Worm (Caenorhabditis elegans) whole organism, L2 larva: Measurements from ENCODE around the gene Y53G8B.2.

Source experiments
- C34F6.9 ChIP-seq: fragments of 150-350 bp; optimal IDR thresholded peaks from 2 replicates; lab custom pipeline; 2014; ENCODE audit warnings: missing biosample characterization, missing genetic modification characterization
- R02D3.7 ChIP-seq: fragments of 150-350 bp; optimal IDR thresholded peaks from 2 replicates; lab custom pipeline; 2014; ENCODE audit warnings: missing biosample characterization, missing genetic modification characterization
- Y55F3AM.14 ChIP-seq: fragments of 200-800 bp; sonication (Bioruptor generic); optimal IDR thresholded peaks from 2 replicates; lab custom pipeline; 2018; ENCODE audit warnings: mild to moderate bottlenecking, missing genetic modification characterization, missing compliant biosample characterization
- ZK546.5 ChIP-seq: sonication (generic microtip); optimal IDR thresholded peaks from 2 replicates; lab custom pipeline; 2017; ENCODE audit warnings: missing biosample characterization, missing genetic modification characterization
- alr-1 ChIP-seq: fragments of 150-350 bp; optimal IDR thresholded peaks from 2 replicates; lab custom pipeline; 2014; ENCODE audit warnings: missing biosample characterization, missing genetic modification characterization
- aly-2 ChIP-seq: fragments of 150-350 bp; optimal IDR thresholded peaks from 2 replicates; lab custom pipeline; 2014; ENCODE audit warnings: missing biosample characterization, missing genetic modification characterization
- ceh-16 ChIP-seq: fragments of 150-350 bp; optimal IDR thresholded peaks from 2 replicates; lab custom pipeline; 2014; ENCODE audit warnings: missing biosample characterization, missing genetic modification characterization
- ceh-82 ChIP-seq: fragments of 150-350 bp; optimal IDR thresholded peaks from 2 replicates; lab custom pipeline; 2014; ENCODE audit warnings: missing biosample characterization, missing genetic modification characterization
- dmd-4 ChIP-seq: sonication (generic microtip); optimal IDR thresholded peaks from 2 replicates; lab custom pipeline; 2017; ENCODE audit warnings: missing biosample characterization, missing genetic modification characterization
- egl-27 ChIP-seq: sonication (generic microtip); optimal IDR thresholded peaks from 3 replicates; lab custom pipeline; 2017; ENCODE audit warnings: missing biosample characterization, missing genetic modification reagents, missing genetic modification characterization
- elt-1 ChIP-seq: fragments of 150-350 bp; optimal IDR thresholded peaks from 2 replicates; lab custom pipeline; 2014; ENCODE audit warnings: missing biosample characterization, missing genetic modification characterization
- elt-3 ChIP-seq: sonication (generic microtip); optimal IDR thresholded peaks from 2 replicates; lab custom pipeline; 2017; ENCODE audit warnings: missing biosample characterization, missing genetic modification characterization
- fos-1 ChIP-seq: fragments of 150-350 bp; optimal IDR thresholded peaks from 2 replicates; lab custom pipeline; 2014; ENCODE audit warnings: missing biosample characterization, missing genetic modification characterization
- gmeb-1 ChIP-seq: fragments of 150-350 bp; optimal IDR thresholded peaks from 2 replicates; lab custom pipeline; 2014; ENCODE audit warnings: missing biosample characterization, missing genetic modification characterization
- lin-11 ChIP-seq: fragments of 150-350 bp; sonication (generic microtip); optimal IDR thresholded peaks from 2 replicates; lab custom pipeline; 2014; ENCODE audit warnings: missing biosample characterization, missing genetic modification characterization, inconsistent platforms, mixed read lengths
- lin-13 ChIP-seq: fragments of 150-350 bp; optimal IDR thresholded peaks from 2 replicates; lab custom pipeline; 2014; ENCODE audit warnings: missing biosample characterization, missing genetic modification reagents, missing genetic modification characterization
- lin-39 ChIP-seq: fragments of 150-350 bp; optimal IDR thresholded peaks from 2 replicates; lab custom pipeline; 2014; ENCODE audit warnings: missing biosample characterization, missing genetic modification reagents, missing genetic modification characterization
- mab-5 ChIP-seq: fragments of 150-350 bp; optimal IDR thresholded peaks from 2 replicates; lab custom pipeline; 2014; ENCODE audit warnings: missing biosample characterization, missing genetic modification characterization
- mbf-1 ChIP-seq: sonication (generic microtip); optimal IDR thresholded peaks from 2 replicates; lab custom pipeline; 2017; ENCODE audit warnings: missing biosample characterization, missing genetic modification characterization
- nhr-10 ChIP-seq: sonication (generic microtip); optimal IDR thresholded peaks from 2 replicates; lab custom pipeline; 2017; ENCODE audit warnings: missing biosample characterization, missing genetic modification characterization
- nhr-11 ChIP-seq: fragments of 150-350 bp; optimal IDR thresholded peaks from 2 replicates; lab custom pipeline; 2014; ENCODE audit warnings: missing biosample characterization, missing genetic modification characterization
- nhr-21 ChIP-seq: fragments of 150-350 bp; optimal IDR thresholded peaks from 2 replicates; lab custom pipeline; 2014; ENCODE audit warnings: missing biosample characterization, missing genetic modification characterization
- nhr-23 ChIP-seq: fragments of 150-350 bp; optimal IDR thresholded peaks from 2 replicates; lab custom pipeline; 2014; ENCODE audit warnings: missing biosample characterization, missing genetic modification reagents, missing genetic modification characterization
- nhr-6 ChIP-seq: fragments of 150-350 bp; optimal IDR thresholded peaks from 2 replicates; lab custom pipeline; 2014; ENCODE audit warnings: missing biosample characterization, missing genetic modification characterization
- nhr-77 ChIP-seq: fragments of 150-350 bp; optimal IDR thresholded peaks from 2 replicates; lab custom pipeline; 2014; ENCODE audit warnings: missing biosample characterization, missing genetic modification characterization
- peb-1 ChIP-seq: fragments of 150-350 bp; optimal IDR thresholded peaks from 2 replicates; lab custom pipeline; 2014; ENCODE audit warnings: missing biosample characterization, missing genetic modification characterization
- sem-4 ChIP-seq: fragments of 150-350 bp; optimal IDR thresholded peaks from 2 replicates; lab custom pipeline; 2014; ENCODE audit warnings: missing biosample characterization, missing genetic modification reagents, missing genetic modification characterization
- skn-1 ChIP-seq: sonication (generic microtip); optimal IDR thresholded peaks from 2 replicates; lab custom pipeline; 2017; ENCODE audit warnings: missing biosample characterization, missing genetic modification characterization
- sma-3 ChIP-seq: sonication (generic microtip); optimal IDR thresholded peaks from 2 replicates; lab custom pipeline; 2016; ENCODE audit warnings: missing genetic modification reagents, missing genetic modification characterization, missing compliant biosample characterization
- sma-9 ChIP-seq, 2 experiments: fragments of 150-350 bp in 1 of 2; sonication (generic microtip) in 1 of 2; optimal IDR thresholded peaks; 2 replicates each; lab custom pipeline; 2014 to 2016; ENCODE audit warnings: missing genetic modification characterization in 2 of 2, mild to moderate bottlenecking in 1 of 2, missing biosample characterization in 1 of 2, missing compliant biosample characterization in 1 of 2, missing genetic modification reagents in 1 of 2, moderate library complexity in 1 of 2
- snpc-4 ChIP-seq: fragments of 150-350 bp; optimal IDR thresholded peaks from 2 replicates; lab custom pipeline; 2014; ENCODE audit warnings: missing biosample characterization, missing genetic modification characterization
- unc-39 ChIP-seq: fragments of 150-350 bp; optimal IDR thresholded peaks from 2 replicates; lab custom pipeline; 2014; ENCODE audit warnings: missing biosample characterization, missing genetic modification characterization
- unc-55 ChIP-seq: fragments of 150-350 bp; sonication (generic microtip); optimal IDR thresholded peaks from 3 replicates; lab custom pipeline; 2014; ENCODE audit warnings: missing biosample characterization, missing genetic modification reagents, missing genetic modification characterization
- unc-62 ChIP-seq: fragments of 150-350 bp; optimal IDR thresholded peaks from 2 replicates; lab custom pipeline; 2014; ENCODE audit warnings: missing biosample characterization, missing genetic modification reagents, missing genetic modification characterization
- zag-1 ChIP-seq: fragments of 150-350 bp; optimal IDR thresholded peaks from 2 replicates; lab custom pipeline; 2014; ENCODE audit warnings: missing biosample characterization, missing genetic modification characterization
- ztf-1 ChIP-seq: fragments of 200-800 bp; sonication (Bioruptor generic); conservative IDR thresholded peaks from 2 replicates; pipeline ENCODE4 v1.3.6; 2022; ENCODE audit warnings: missing genetic modification characterization, missing compliant biosample characterization
- ztf-11 ChIP-seq: sonication (generic microtip); optimal IDR thresholded peaks from 2 replicates; lab custom pipeline; 2017; ENCODE audit warnings: missing biosample characterization, missing genetic modification characterization
- ztf-4 ChIP-seq: fragments of 150-350 bp; optimal IDR thresholded peaks from 2 replicates; lab custom pipeline; 2014; ENCODE audit warnings: missing biosample characterization, missing genetic modification characterization

The Y53G8B.2 gene

ce11 chrIII:3103905-3104360, at the start of gene Y53G8B.2:
Gene Y53G8B.2 (minus strand): TSS chrIII:3103955.
- TF ChIP-seq ztf-4 (tag; lab: Kevin White, UChicago) = no peak
- no peak for TF ChIP-seq unc-55 (GFP tag; lab: Kevin White, UChicago)
- no peak for TF ChIP-seq alr-1 (tag; lab: Kevin White, UChicago)
- TF ChIP-seq lin-13 (GFP tag; lab: Kevin White, UChicago) = no peak
- no peak for TF ChIP-seq unc-39 (tag; lab: Kevin White, UChicago)
- TF ChIP-seq peb-1 (tag; lab: Kevin White, UChicago) = no peak
- no peak for TF ChIP-seq nhr-77 (tag; lab: Kevin White, UChicago)
- no peak for TF ChIP-seq skn-1 (tag; lab: Kevin White, UChicago)
- TF ChIP-seq mab-5 (tag; lab: Kevin White, UChicago) = no peak
- no peak for TF ChIP-seq aly-2
- TF ChIP-seq nhr-10 (tag; lab: Kevin White, UChicago) = no peak
- TF ChIP-seq Y55F3AM.14 (GFP tag; lab: Kevin White, UChicago) = no peak
- TF ChIP-seq egl-27 (tag; lab: Kevin White, UChicago) = no peak
- no peak for TF ChIP-seq nhr-6 (tag; lab: Kevin White, UChicago)
- TF ChIP-seq, all 48 proteins: peak for 0

- no peak for TF ChIP-seq egl-27 (tag; lab: Kevin White, UChicago)
- TF ChIP-seq ceh-82 = no peak
- TF ChIP-seq nhr-11 (tag; lab: Kevin White, UChicago) = no peak
- no peak for TF ChIP-seq alr-1 (tag; lab: Kevin White, UChicago)
Observed at ce11 chrIII:3152848-3153247, 49.1 kb upstream of the Y53G8B.2 start, which contains the start of gene C44B11.6. Gene C44B11.6 (plus strand): TSS chrIII:3153148.

- TF ChIP-seq sem-4 = no peak
- no peak for TF ChIP-seq snpc-4
- TF ChIP-seq dmd-4 (tag; lab: Kevin White, UChicago) = no peak
- no peak for TF ChIP-seq mbf-1 (tag; lab: Kevin White, UChicago)
- no peak for TF ChIP-seq fos-1 (tag; lab: Kevin White, UChicago)
- no peak for TF ChIP-seq egl-27 (tag; lab: Kevin White, UChicago)
- TF ChIP-seq sma-3 (GFP tag; lab: Kevin White, UChicago) = no peak
- no peak for TF ChIP-seq lin-11 (tag; lab: Kevin White, UChicago)
- TF ChIP-seq elt-3 (tag; lab: Kevin White, UChicago) = no peak
- no peak for TF ChIP-seq elt-1 (tag; lab: Kevin White, UChicago)
- TF ChIP-seq ceh-82 = no peak
- TF ChIP-seq C34F6.9 = no peak
- no peak for TF ChIP-seq lin-39 (tag; lab: Kevin White, UChicago)
- TF ChIP-seq unc-55 (GFP tag; lab: Kevin White, UChicago) = no peak
- TF ChIP-seq skn-1 (tag; lab: Kevin White, UChicago) = no peak
Observed at ce11 chrIII:3143657-3144056, 39.9 kb upstream of the Y53G8B.2 start, which contains the start of gene C44B11.4. Gene C44B11.4 (minus strand): TSS chrIII:3143757.

- TF ChIP-seq lin-13 (GFP tag; lab: Kevin White, UChicago) (no peak), ZK546.5 (tag; lab: Kevin White, UChicago) (no peak), unc-62 (GFP tag; lab: Kevin White, UChicago) (no peak), ztf-1 (no peak), zag-1 (no peak), nhr-11 (tag; lab: Kevin White, UChicago) (no peak), sma-3 (GFP tag; lab: Kevin White, UChicago) (no peak), lin-39 (tag; lab: Kevin White, UChicago) (no peak), nhr-21 (no peak), nhr-23 (tag; lab: Kevin White, UChicago) (no peak), unc-39 (tag; lab: Kevin White, UChicago) (no peak), R02D3.7 (no peak)
- TF ChIP-seq, all 48 proteins: peak for 0
Observed at ce11 chrIII:3142078-3142477, 38.3 kb upstream of the Y53G8B.2 start.

ce11 chrIII:3140227-3140626, 36.5 kb upstream of the Y53G8B.2 start:
- TF ChIP-seq ztf-11 (tag; lab: Kevin White, UChicago) (no peak), ztf-1 (no peak), ceh-16 (no peak), sma-9 (GFP tag; optimal IDR thresholded peaks at IDR 0.05; lab: Kevin White, UChicago) (no peak), sma-9 (tag; optimal IDR thresholded peaks at IDR 0.05; lab: Kevin White, UChicago) (no peak), snpc-4 (no peak), nhr-10 (tag; lab: Kevin White, UChicago) (no peak), skn-1 (tag; lab: Kevin White, UChicago) (no peak), mab-5 (tag; lab: Kevin White, UChicago) (no peak), C34F6.9 (no peak), lin-13 (GFP tag; lab: Kevin White, UChicago) (no peak), gmeb-1 (tag; lab: Kevin White, UChicago) (no peak), peb-1 (tag; lab: Kevin White, UChicago) (no peak), elt-3 (tag; lab: Kevin White, UChicago) (no peak), Y55F3AM.14 (GFP tag; lab: Kevin White, UChicago) (no peak), nhr-11 (tag; lab: Kevin White, UChicago) (no peak), zag-1 (no peak), elt-1 (tag; lab: Kevin White, UChicago) (no peak), dmd-4 (tag; lab: Kevin White, UChicago) (no peak), lin-39 (tag; lab: Kevin White, UChicago) (no peak)
